Worm (Caenorhabditis elegans) whole organism, L1 larva: ENCODE measurements around the gene tcer-1.

ENCODE experiments used
- C04F5.9 ChIP-seq: sonication (generic microtip); optimal IDR thresholded peaks from 2 replicates; lab custom pipeline; 2016; ENCODE audit warnings: missing genetic modification characterization, missing compliant biosample characterization
- F16B12.6 ChIP-seq: fragments of 150-350 bp; optimal IDR thresholded peaks from 2 replicates; lab custom pipeline; 2014; ENCODE audit warnings: missing biosample characterization, missing genetic modification characterization
- aha-1 ChIP-seq: fragments of 150-350 bp; optimal IDR thresholded peaks from 2 replicates; lab custom pipeline; 2014; ENCODE audit warnings: missing biosample characterization, missing genetic modification characterization
- blmp-1 ChIP-seq: fragments of 150-350 bp; optimal IDR thresholded peaks from 2 replicates; lab custom pipeline; 2014; ENCODE audit warnings: missing biosample characterization, missing genetic modification characterization
- ceh-63 ChIP-seq: fragments of 200-800 bp; sonication (Bioruptor generic); optimal IDR thresholded peaks from 2 replicates; lab custom pipeline; 2018; ENCODE audit warnings: mild to moderate bottlenecking, missing genetic modification characterization, missing compliant biosample characterization
- ceh-8 ChIP-seq: fragments of 200-800 bp; sonication (Bioruptor generic); optimal IDR thresholded peaks from 2 replicates; lab custom pipeline; 2018; ENCODE audit warnings: mild to moderate bottlenecking, missing genetic modification characterization, moderate library complexity, missing compliant biosample characterization
- ceh-88 ChIP-seq: fragments of 200-800 bp; sonication (Bioruptor generic); IDR thresholded peaks from 2 replicates; pipeline ENCODE4 v1.3.6; 2022; ENCODE audit warnings: missing genetic modification characterization, missing compliant biosample characterization
- dpl-1 ChIP-seq, 3 experiments: fragments of 150-350 bp in 2 of 3; sonication (generic microtip) in 1 of 3; optimal IDR thresholded peaks; 2 replicates each; lab custom pipeline; 2014 to 2017; ENCODE audit warnings: missing biosample characterization in 3 of 3, missing genetic modification characterization in 3 of 3, missing genetic modification reagents in 3 of 3
- dsc-1 ChIP-seq: sonication (generic microtip); optimal IDR thresholded peaks from 2 replicates; lab custom pipeline; 2016; ENCODE audit warnings: mild to moderate bottlenecking, missing genetic modification characterization, missing compliant biosample characterization
- efl-1 ChIP-seq, 4 experiments: fragments of 150-350 bp; optimal IDR thresholded peaks in 3 of 4; peaks in 1 of 4; 1 replicate in 1 of 4; 2 replicates in 3 of 4; lab custom pipeline; 2014; ENCODE audit warnings: missing biosample characterization in 2 of 4, missing genetic modification characterization in 2 of 4, missing genetic modification reagents in 2 of 4
- efl-3 ChIP-seq: fragments of 200-800 bp; sonication (Bioruptor generic); optimal IDR thresholded peaks from 2 replicates; lab custom pipeline; 2018; ENCODE audit warnings: mild to moderate bottlenecking, missing genetic modification characterization, missing compliant biosample characterization
- egl-13 ChIP-seq: sonication (generic microtip); optimal IDR thresholded peaks from 2 replicates; lab custom pipeline; 2016; ENCODE audit warnings: missing genotype, missing genetic modification reagents, missing genetic modification characterization, missing compliant biosample characterization
- egl-27 ChIP-seq, 2 experiments: fragments of 150-350 bp in 1 of 2; sonication (generic microtip); optimal IDR thresholded peaks; 3 replicates each; lab custom pipeline; 2017 to 2018; ENCODE audit warnings: missing biosample characterization in 2 of 2, missing genetic modification characterization in 2 of 2, missing genetic modification reagents in 2 of 2
- elt-2 ChIP-seq: sonication (generic microtip); optimal IDR thresholded peaks from 2 replicates; lab custom pipeline; 2016; ENCODE audit warnings: missing genetic modification characterization, mild to moderate bottlenecking, inconsistent platforms, missing compliant biosample characterization, missing genetic modification reagents
- ets-5 ChIP-seq: fragments of 200-800 bp; sonication (Bioruptor generic); IDR thresholded peaks from 2 replicates; pipeline ENCODE4 v1.3.6; 2022; ENCODE audit warnings: missing genetic modification characterization, missing compliant biosample characterization
- fkh-4 ChIP-seq: sonication (generic microtip); optimal IDR thresholded peaks from 2 replicates; lab custom pipeline; 2016; ENCODE audit warnings: missing compliant biosample characterization, missing genetic modification characterization, borderline replicate concordance
- fkh-8 ChIP-seq: sonication (generic microtip); optimal IDR thresholded peaks from 2 replicates; lab custom pipeline; 2016; ENCODE audit warnings: mild to moderate bottlenecking, missing genetic modification characterization, missing compliant biosample characterization
- grh-1 ChIP-seq: fragments of 200-800 bp; sonication (Bioruptor generic); IDR thresholded peaks from 2 replicates; pipeline ENCODE4 v1.3.6; 2022; ENCODE audit warnings: missing genetic modification reagents, missing genetic modification characterization, missing compliant biosample characterization
- hlh-17 ChIP-seq: fragments of 200-800 bp; sonication (Bioruptor generic); optimal IDR thresholded peaks from 2 replicates; lab custom pipeline; 2018; ENCODE audit warnings: missing genetic modification characterization, mild to moderate bottlenecking, missing compliant biosample characterization, moderate library complexity, borderline replicate concordance
- irx-1 ChIP-seq: sonication (generic microtip); optimal IDR thresholded peaks from 2 replicates; lab custom pipeline; 2016; ENCODE audit warnings: missing genetic modification characterization, missing compliant biosample characterization
- isw-1 ChIP-seq: fragments of 200-800 bp; sonication (Bioruptor generic); IDR thresholded peaks from 2 replicates; pipeline ENCODE4 v1.3.6; 2022; ENCODE audit warnings: missing genetic modification characterization, missing compliant biosample characterization
- lin-13 ChIP-seq: fragments of 150-350 bp; optimal IDR thresholded peaks from 2 replicates; lab custom pipeline; 2014; ENCODE audit warnings: missing biosample characterization, missing genetic modification reagents, missing genetic modification characterization
- lin-14 ChIP-seq: fragments of 200-800 bp; sonication (Bioruptor generic); optimal IDR thresholded peaks from 2 replicates; lab custom pipeline; 2018; ENCODE audit warnings: mild to moderate bottlenecking, missing genetic modification characterization, moderate library complexity, missing compliant biosample characterization
- lin-35 ChIP-seq, 2 experiments: fragments of 150-350 bp; optimal IDR thresholded peaks; 2 replicates each; lab custom pipeline; 2014; ENCODE audit warnings: missing biosample characterization in 2 of 2, missing genetic modification characterization in 2 of 2, missing genetic modification reagents in 2 of 2
- lin-39 ChIP-seq: fragments of 150-350 bp; optimal IDR thresholded peaks from 2 replicates; lab custom pipeline; 2014; ENCODE audit warnings: missing biosample characterization, missing genetic modification reagents, missing genetic modification characterization
- lir-3 ChIP-seq: sonication (generic microtip); optimal IDR thresholded peaks from 2 replicates; lab custom pipeline; 2016; ENCODE audit warnings: mild to moderate bottlenecking, missing genetic modification characterization, moderate library complexity, missing compliant biosample characterization; ENCODE audit not compliant: poor library complexity
- lsy-2 ChIP-seq, 2 experiments: fragments of 150-350 bp; optimal IDR thresholded peaks; 2 replicates each; lab custom pipeline; 2014; ENCODE audit warnings: missing biosample characterization in 2 of 2, missing genetic modification characterization in 2 of 2
- mdl-1 ChIP-seq, 2 experiments: fragments of 150-350 bp; optimal IDR thresholded peaks; 2 replicates each; lab custom pipeline; 2014 to 2017; ENCODE audit warnings: missing biosample characterization in 2 of 2, missing genetic modification characterization in 2 of 2, inconsistent platforms in 1 of 2
- mef-2 ChIP-seq: fragments of 150-350 bp; optimal IDR thresholded peaks from 2 replicates; lab custom pipeline; 2014; ENCODE audit warnings: missing biosample characterization, missing genetic modification characterization
- mep-1 ChIP-seq: fragments of 150-350 bp; optimal IDR thresholded peaks from 2 replicates; lab custom pipeline; 2014; ENCODE audit warnings: missing biosample characterization, missing genetic modification characterization
- nhr-19 ChIP-seq: fragments of 200-800 bp; sonication (Bioruptor generic); conservative IDR thresholded peaks from 2 replicates; pipeline ENCODE4 v1.3.6; 2022; ENCODE audit warnings: missing genetic modification characterization, missing compliant biosample characterization
- nhr-20 ChIP-seq: sonication (generic microtip); optimal IDR thresholded peaks from 2 replicates; lab custom pipeline; 2016; ENCODE audit warnings: mild to moderate bottlenecking, missing genetic modification characterization, missing compliant biosample characterization
- nhr-47 ChIP-seq: sonication (generic microtip); optimal IDR thresholded peaks from 2 replicates; lab custom pipeline; 2016; ENCODE audit warnings: mild to moderate bottlenecking, missing genetic modification characterization, moderate library complexity, missing compliant biosample characterization
- nhr-71 ChIP-seq: sonication (generic microtip); optimal IDR thresholded peaks from 2 replicates; lab custom pipeline; 2016; ENCODE audit warnings: mild to moderate bottlenecking, missing genetic modification characterization, moderate library complexity, missing compliant biosample characterization
- nhr-76 ChIP-seq: sonication (generic microtip); optimal IDR thresholded peaks from 2 replicates; lab custom pipeline; 2017; ENCODE audit warnings: missing biosample characterization, missing genetic modification characterization
- nhr-85 ChIP-seq: sonication (generic microtip); peaks from one replicate; lab custom pipeline; 2016; ENCODE audit warnings: missing genetic modification characterization, inconsistent platforms, missing compliant biosample characterization
- pag-3 ChIP-seq: sonication (generic microtip); optimal IDR thresholded peaks from 2 replicates; lab custom pipeline; 2017; ENCODE audit warnings: missing genetic modification characterization, mild to moderate bottlenecking, missing compliant biosample characterization, antibody characterized with exemption, borderline replicate concordance; ENCODE audit not compliant: insufficient read depth
- snpc-4 ChIP-seq: fragments of 150-350 bp; optimal IDR thresholded peaks from 2 replicates; lab custom pipeline; 2014; ENCODE audit warnings: missing biosample characterization, missing genetic modification characterization
- snu-23 ChIP-seq: sonication (generic microtip); optimal IDR thresholded peaks from 2 replicates; lab custom pipeline; 2016; ENCODE audit warnings: missing genetic modification characterization, missing compliant biosample characterization
- sox-4 ChIP-seq: sonication (generic microtip); optimal IDR thresholded peaks from 2 replicates; lab custom pipeline; 2016; ENCODE audit warnings: missing genetic modification characterization, missing compliant biosample characterization
- sptf-1 ChIP-seq: fragments of 150-350 bp; optimal IDR thresholded peaks from 2 replicates; lab custom pipeline; 2014; ENCODE audit warnings: missing biosample characterization, missing genetic modification characterization
- sup-37 ChIP-seq: fragments of 200-800 bp; sonication (Bioruptor generic); optimal IDR thresholded peaks from 2 replicates; lab custom pipeline; 2018; ENCODE audit warnings: mild to moderate bottlenecking, missing genetic modification characterization, missing compliant biosample characterization
- swsn-7 ChIP-seq: sonication (generic microtip); optimal IDR thresholded peaks from 2 replicates; lab custom pipeline; 2016; ENCODE audit warnings: missing genetic modification characterization, missing compliant biosample characterization
- tbx-2 ChIP-seq: sonication (generic microtip); optimal IDR thresholded peaks from 2 replicates; lab custom pipeline; 2016; ENCODE audit warnings: missing genetic modification characterization, missing compliant biosample characterization
- tlp-1 ChIP-seq: fragments of 150-350 bp; optimal IDR thresholded peaks from 2 replicates; lab custom pipeline; 2014; ENCODE audit warnings: missing biosample characterization, missing genetic modification characterization
- unc-130 ChIP-seq: fragments of 150-350 bp; optimal IDR thresholded peaks from 2 replicates; lab custom pipeline; 2017; ENCODE audit warnings: missing biosample characterization, missing genetic modification characterization, inconsistent platforms
- unc-30 ChIP-seq: sonication (generic microtip); optimal IDR thresholded peaks from 2 replicates; lab custom pipeline; 2017; ENCODE audit warnings: missing biosample characterization, missing genetic modification characterization
- unc-62 ChIP-seq: fragments of 150-350 bp; optimal IDR thresholded peaks from 2 replicates; lab custom pipeline; 2014; ENCODE audit warnings: missing biosample characterization, missing genetic modification reagents, missing genetic modification characterization
- unc-86 ChIP-seq: sonication (generic microtip); optimal IDR thresholded peaks from 2 replicates; lab custom pipeline; 2016; ENCODE audit warnings: missing genetic modification characterization, missing compliant biosample characterization
- zag-1 ChIP-seq: fragments of 150-350 bp; optimal IDR thresholded peaks from 2 replicates; lab custom pipeline; 2014; ENCODE audit warnings: missing biosample characterization, missing genetic modification characterization
- ztf-4 ChIP-seq: fragments of 150-350 bp; optimal IDR thresholded peaks from 2 replicates; lab custom pipeline; 2014; ENCODE audit warnings: missing biosample characterization, missing genetic modification characterization

Gene tcer-1

DNA sequence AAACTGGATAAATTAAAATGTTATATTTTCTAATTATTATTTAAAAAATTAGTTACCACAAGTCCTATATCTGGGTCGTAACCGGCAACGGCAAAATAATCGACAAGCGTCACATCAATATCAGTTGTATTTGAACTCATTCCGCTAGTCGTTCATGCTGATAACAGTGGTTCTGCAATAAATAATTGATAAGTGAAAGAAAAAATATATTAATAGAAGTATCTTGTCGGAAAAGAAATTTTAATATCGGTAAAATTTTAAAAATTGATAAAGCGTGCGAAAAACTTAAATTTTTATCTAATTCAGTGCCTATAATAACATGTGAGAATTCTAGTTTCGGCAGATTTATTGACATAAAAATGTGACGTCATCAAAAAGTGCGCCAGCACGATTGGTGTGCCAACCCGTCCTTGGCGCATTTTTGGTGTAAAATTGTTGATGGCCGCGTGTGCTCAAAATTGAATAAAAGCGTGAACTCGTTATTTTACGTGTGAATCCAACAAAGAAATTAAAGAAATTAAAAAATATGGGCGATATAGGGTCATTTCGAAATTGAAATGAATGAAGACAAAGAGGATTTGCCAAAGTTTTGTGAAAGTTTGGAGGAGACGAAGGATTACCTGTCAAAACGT is 27.4 kb downstream of the tcer-1 start, which contains the start of the genes lst-6 and lst-5:
TSS of gene lst-6 (minus strand) at position 140 of the 632 bp plus-strand sequence.
TSS of gene lst-5 (plus strand) at position 544 of the 632 bp plus-strand sequence.
- TF ChIP-seq mdl-1 (tag; optimal IDR thresholded peaks at IDR 0.05; lab: Kevin White, UChicago) (peak in 1 of 2 experiments; percentile 42), ztf-4 (no peak), lin-35 (GFP tag; optimal IDR thresholded peaks at IDR 0.05; lab: Kevin White, UChicago) (peak; percentile 63 to 82), dsc-1 (peak; percentile 70), nhr-47 (tag; lab: Kevin White, UChicago) (peak; percentile 80), mef-2 (tag; lab: Kevin White, UChicago) (no peak), isw-1 (GFP tag; lab: Robert Waterston, UW) (peak; percentile 58), fkh-4 (tag; lab: Kevin White, UChicago) (no peak), egl-27 (tag; optimal IDR thresholded peaks at IDR 0.05; lab: Kevin White, UChicago) (no peak), ets-5 (GFP tag; lab: Robert Waterston, UW) (no peak), nhr-20 (peak; percentile 72), unc-30 (tag; lab: Kevin White, UChicago) (no peak), blmp-1 (tag; lab: Kevin White, UChicago) (peak; percentile 14), grh-1 (GFP tag; lab: Robert Waterston, UW) (no peak), irx-1 (tag; lab: Kevin White, UChicago) (peak; percentile 47), unc-86 (tag; lab: Kevin White, UChicago) (peak; percentile 58), C04F5.9 (tag; lab: Kevin White, UChicago) (peak; percentile 53), F16B12.6 (tag; lab: Kevin White, UChicago) (peak; percentile 58), efl-1 (optimal IDR thresholded peaks at IDR 0.05; lab: Kevin White, UChicago) (peak; percentile 61 to 73), efl-1 (GFP tag; optimal IDR thresholded peaks at IDR 0.05 in 1 of 2; lab: Kevin White, UChicago) (peak; percentile 67 to 97), mep-1 (peak; percentile 60), unc-130 (tag; lab: Kevin White, UChicago) (peak; percentile 33), lin-39 (tag; lab: Kevin White, UChicago) (peak; percentile 31), pag-3 (no peak), snu-23 (GFP tag; lab: Kevin White, UChicago) (peak; percentile 76), tlp-1 (tag; lab: Kevin White, UChicago) (no peak), tbx-2 (tag; lab: Kevin White, UChicago) (peak; percentile 68), nhr-85 (tag; lab: Kevin White, UChicago) (peak; percentile 57), snpc-4 (peak; percentile 56), zag-1 (tag; lab: Kevin White, UChicago) (no peak), nhr-76 (tag; lab: Kevin White, UChicago) (no peak), sox-4 (tag; lab: Kevin White, UChicago) (no peak), swsn-7 (tag; lab: Kevin White, UChicago) (peak; percentile 74), fkh-8 (peak; percentile 74), aha-1 (tag; lab: Kevin White, UChicago) (no peak), ceh-63 (GFP tag; lab: Kevin White, UChicago) (no peak), lsy-2 (tag; optimal IDR thresholded peaks at IDR 0.05; lab: Kevin White, UChicago) (peak; percentile 80 to 85), ceh-8 (GFP tag; lab: Kevin White, UChicago) (peak; percentile 5), dpl-1 (GFP tag; optimal IDR thresholded peaks at IDR 0.05; lab: Kevin White, UChicago) (peak; percentile 34 to 77 (median 73)), egl-13 (peak; percentile 56), nhr-71 (tag; lab: Kevin White, UChicago) (peak; percentile 84), hlh-17 (no peak), lin-14 (GFP tag; lab: Kevin White, UChicago) (peak; percentile 86), elt-2 (tag; lab: Kevin White, UChicago) (peak; percentile 75), lir-3 (tag; lab: Kevin White, UChicago) (peak; percentile 44), efl-3 (GFP tag; lab: Kevin White, UChicago) (no peak), ceh-88 (GFP tag; lab: Robert Waterston, UW) (peak; percentile 62), sup-37 (GFP tag; lab: Kevin White, UChicago) (peak; percentile 10), nhr-19 (peak; percentile 65), sptf-1 (tag; lab: Kevin White, UChicago) (no peak), unc-62 (GFP tag; lab: Kevin White, UChicago) (no peak), lin-13 (GFP tag; lab: Kevin White, UChicago) (peak; percentile 24)
